Worm (Caenorhabditis elegans): ENCODE data around the gene srh-181.

srh-181 gene

ce11 chrV:18473415-18473814 is 908 bp upstream of the srh-181 start, which contains the start of gene srh-182:
Gene srh-182 (minus strand): TSS chrV:18473515.
- TF ChIP-seq hlh-4 (tag; optimal IDR thresholded peaks at IDR 0.05) = peak; percentile 41
- TF ChIP-seq xbp-1 (tag; optimal IDR thresholded peaks at IDR 0.05) = no peak

- TF ChIP-seq snpc-4 (tag; optimal IDR thresholded peaks at IDR 0.05) (no peak), nhr-85 (tag) (no peak), jun-1 (tag; optimal IDR thresholded peaks at IDR 0.05) (no peak), fkh-4 (tag; optimal IDR thresholded peaks at IDR 0.05; ENCODE audit: borderline replicate concordance) (no peak), lin-14 (GFP tag; optimal IDR thresholded peaks at IDR 0.05) (no peak)
Observed at ce11 chrV:18476090-18476489, 1.8 kb downstream of the srh-181 start, which contains the start of gene srh-179. Gene srh-179 (plus strand): TSS chrV:18476390.

DNA sequence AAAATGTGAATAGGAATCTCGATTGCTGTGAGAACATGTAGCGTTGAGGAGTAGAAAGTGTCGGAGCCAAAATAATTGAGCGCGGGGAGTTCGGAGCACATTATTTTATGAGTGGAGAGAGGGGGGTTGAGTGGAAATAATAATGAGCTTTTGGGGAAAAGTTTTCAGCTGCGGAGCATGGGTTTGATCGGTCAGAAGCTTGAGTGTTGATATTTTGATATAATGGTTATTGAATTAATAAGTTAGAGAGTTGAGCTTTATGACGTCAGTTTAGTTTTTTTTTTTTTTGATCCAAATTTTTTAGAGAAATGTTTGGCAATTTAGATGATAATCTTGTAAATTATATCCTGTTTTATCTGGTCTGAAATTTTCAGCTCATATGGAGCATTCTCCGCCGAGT is 5.9 kb downstream of the srh-181 start, which contains the start of gene srh-178:
TSS of gene srh-178 (minus strand) at position 101 of the 400 bp plus-strand sequence.
- TF ChIP-seq dpl-1 (GFP tag; optimal IDR thresholded peaks at IDR 0.05) (no peak), nhr-90 (tag; optimal IDR thresholded peaks at IDR 0.05; ENCODE audit: poor library complexity) (no peak), sox-4 (tag; optimal IDR thresholded peaks at IDR 0.05) (no peak), egl-13 (tag; optimal IDR thresholded peaks at IDR 0.05) (no peak), nhr-77 (tag; optimal IDR thresholded peaks at IDR 0.05) (no peak), nhr-20 (tag; optimal IDR thresholded peaks at IDR 0.05) (no peak)

DNA sequence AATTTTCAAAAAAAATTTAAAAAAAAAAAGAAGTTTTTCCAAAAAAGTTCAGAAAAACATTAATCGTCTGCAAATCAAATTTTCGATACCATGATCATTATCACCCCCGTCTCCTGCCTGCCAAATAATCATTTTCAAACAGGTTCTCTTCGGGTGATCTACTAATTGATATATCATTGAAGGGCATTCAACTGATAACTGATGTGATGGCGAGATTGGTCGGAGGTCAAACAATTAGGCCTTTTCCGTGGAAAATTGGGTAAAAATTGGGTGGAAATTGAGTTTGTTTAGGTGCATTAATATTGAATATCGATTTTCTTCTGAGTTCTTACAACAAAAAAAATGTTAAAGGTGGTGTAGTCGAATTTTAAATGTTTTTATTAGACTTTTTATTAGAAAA is 12.8 kb downstream of the srh-181 start, which contains the start of gene Y51A2D.18:
TSS of gene Y51A2D.18 (minus strand) at position 101 of the 400 bp plus-strand sequence.
- TF ChIP-seq nhr-47 (tag; optimal IDR thresholded peaks at IDR 0.05) (no peak), fos-1 (tag; optimal IDR thresholded peaks at IDR 0.05) (no peak), lin-35 (GFP tag; optimal IDR thresholded peaks at IDR 0.05) (no peak), vab-15 (tag; optimal IDR thresholded peaks at IDR 0.05) (no peak), sptf-1 (tag; optimal IDR thresholded peaks at IDR 0.05) (no peak), jun-1 (tag; optimal IDR thresholded peaks at IDR 0.05) (no peak), elt-3 (tag; optimal IDR thresholded peaks at IDR 0.05) (peak in 3 of 6 experiments; percentile 12 to 31 (median 24)), swsn-7 (tag; optimal IDR thresholded peaks at IDR 0.05) (no peak)

DNA sequence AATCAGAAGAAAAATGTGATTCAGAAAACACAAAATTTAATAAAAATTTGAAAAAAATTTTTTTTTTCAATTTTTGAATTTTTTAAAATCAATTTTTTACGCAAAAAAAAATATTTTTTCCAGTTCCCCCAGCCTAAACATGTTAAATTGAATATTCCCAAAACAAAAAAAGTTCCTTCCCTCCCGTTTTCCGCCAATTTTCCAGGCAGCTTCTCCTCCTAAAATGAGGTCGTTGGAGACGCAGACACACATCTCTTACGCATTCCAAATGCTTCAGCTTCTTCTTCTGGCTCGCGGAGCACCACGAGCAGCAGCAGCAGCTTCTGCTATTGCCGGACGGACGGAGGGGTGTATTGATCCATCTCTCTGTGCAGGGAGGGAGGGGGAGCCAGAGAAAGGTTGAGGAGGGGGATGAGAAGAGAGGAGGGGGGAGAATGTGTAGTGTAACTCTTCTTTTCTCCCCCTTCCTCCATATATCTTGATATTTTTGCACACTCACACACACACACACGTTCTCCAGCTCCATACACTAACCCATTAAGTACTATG is 16.0 kb downstream of the srh-181 start:
- TF ChIP-seq ama-1 (optimal IDR thresholded peaks at IDR 0.05) (no peak), hpl-2 (GFP tag; optimal IDR thresholded peaks at IDR 0.05) (no peak), lin-15B (tag; optimal IDR thresholded peaks at IDR 0.05) (peak; percentile 3), efl-3 (GFP tag; optimal IDR thresholded peaks at IDR 0.05) (no peak), mab-9 (GFP tag; IDR thresholded peaks at IDR 0.05) (no peak), ceh-90 (tag; optimal IDR thresholded peaks at IDR 0.05) (no peak), fkh-4 (tag; optimal IDR thresholded peaks at IDR 0.05; ENCODE audit: borderline replicate concordance) (no peak), blmp-1 (tag; optimal IDR thresholded peaks at IDR 0.05) (no peak), unc-62 (GFP tag; optimal IDR thresholded peaks at IDR 0.05) (no peak), nhr-85 (tag) (no peak), ceh-8 (GFP tag; optimal IDR thresholded peaks at IDR 0.05) (peak; percentile 5), tbx-2 (tag; optimal IDR thresholded peaks at IDR 0.05) (no peak), Y116A8C.19 (tag; optimal IDR thresholded peaks at IDR 0.05; ENCODE audit: borderline replicate concordance) (no peak), skn-1 (tag; optimal IDR thresholded peaks at IDR 0.05) (peak; percentile 15), elt-2 (tag; optimal IDR thresholded peaks at IDR 0.05) (no peak), nhr-28 (tag; optimal IDR thresholded peaks at IDR 0.05) (no peak), ets-5 (GFP tag; IDR thresholded peaks at IDR 0.05) (no peak), nhr-12 (tag; optimal IDR thresholded peaks at IDR 0.05) (no peak), unc-30 (tag; optimal IDR thresholded peaks at IDR 0.05) (no peak), fkh-10 (GFP tag; optimal IDR thresholded peaks at IDR 0.05) (peak; percentile 63), aly-2 (tag; optimal IDR thresholded peaks at IDR 0.05) (no peak), swsn-7 (tag; optimal IDR thresholded peaks at IDR 0.05) (peak; percentile 9), pag-3 (tag; optimal IDR thresholded peaks at IDR 0.05; ENCODE audit: borderline replicate concordance, insufficient read depth) (no peak), nhr-47 (tag; optimal IDR thresholded peaks at IDR 0.05) (peak; percentile 26), sptf-1 (tag; optimal IDR thresholded peaks at IDR 0.05) (no peak), mef-2 (tag; optimal IDR thresholded peaks at IDR 0.05) (no peak), xbp-1 (tag; optimal IDR thresholded peaks at IDR 0.05) (no peak), jun-1 (tag; optimal IDR thresholded peaks at IDR 0.05) (no peak), sup-37 (GFP tag; optimal IDR thresholded peaks at IDR 0.05) (no peak), grh-1 (GFP tag; IDR thresholded peaks at IDR 0.05) (no peak), ceh-88 (GFP tag; IDR thresholded peaks at IDR 0.05) (no peak), nhr-90 (tag; optimal IDR thresholded peaks at IDR 0.05; ENCODE audit: poor library complexity) (no peak)
